Fruit fly (Drosophila melanogaster) whole organism, embryonic: ENCODE measurements around the gene CG6126.

Experiments used
- Ada2b ChIP-seq: fragments of 200-800 bp; sonication (Bioruptor generic); IDR thresholded peaks from 2 replicates; pipeline ENCODE4 v1.3.6; 2022; ENCODE audit warnings: missing biosample characterization, missing genetic modification characterization
- Adf1 ChIP-seq: fragments of 200-800 bp; sonication (Bioruptor generic); IDR thresholded peaks from 2 replicates; pipeline ENCODE4 v1.3.6; 2022; ENCODE audit warnings: missing biosample characterization, missing genetic modification characterization
- Blimp-1 ChIP-seq: fragments of 200-800 bp; sonication (Bioruptor generic); optimal IDR thresholded peaks from 3 replicates; lab custom pipeline; 2018; ENCODE audit warnings: missing biosample characterization, missing genetic modification characterization, mild to moderate bottlenecking, moderate library complexity, missing genetic modification reagents
- CG10654 ChIP-seq: fragments of 200-800 bp; sonication (Bioruptor generic); optimal IDR thresholded peaks from 2 replicates; lab custom pipeline; 2016; ENCODE audit warnings: missing biosample characterization, missing genetic modification characterization
- CG11093 ChIP-seq: fragments of 200-800 bp; sonication (Bioruptor generic); IDR thresholded peaks from 3 replicates; pipeline ENCODE4 v1.3.6; 2022; ENCODE audit warnings: missing biosample characterization, missing genetic modification characterization
- CG11504 ChIP-seq: fragments of 200-800 bp; sonication (Bioruptor generic); optimal IDR thresholded peaks from 3 replicates; lab custom pipeline; 2019; ENCODE audit warnings: missing biosample characterization, mild to moderate bottlenecking, missing genetic modification characterization, moderate library complexity
- CG13424 ChIP-seq: fragments of 200-800 bp; sonication (Bioruptor generic); optimal IDR thresholded peaks from 2 replicates; lab custom pipeline; 2019; ENCODE audit warnings: missing biosample characterization, mild to moderate bottlenecking, missing genetic modification characterization, moderate library complexity
- CG14860 ChIP-seq: fragments of 200-800 bp; sonication (Bioruptor generic); IDR thresholded peaks from 3 replicates; pipeline ENCODE4 v1.3.6; 2022; ENCODE audit warnings: missing biosample characterization, missing genetic modification characterization; ENCODE audit not compliant: partially characterized antibody
- CG15073 ChIP-seq: fragments of 200-800 bp; sonication (Bioruptor generic); optimal IDR thresholded peaks from 2 replicates; lab custom pipeline; 2016; ENCODE audit warnings: missing biosample characterization, missing genetic modification characterization
- CG1602 ChIP-seq: fragments of 200-800 bp; sonication (Bioruptor generic); optimal IDR thresholded peaks from 3 replicates; lab custom pipeline; 2016; ENCODE audit warnings: missing biosample characterization, missing genetic modification characterization
- CG1647 ChIP-seq: fragments of 200-800 bp; sonication (Bioruptor generic); optimal IDR thresholded peaks from 3 replicates; lab custom pipeline; 2016; ENCODE audit warnings: missing biosample characterization, missing genetic modification characterization
- CG17186 ChIP-seq: fragments of 200-800 bp; sonication (Bioruptor generic); optimal IDR thresholded peaks from 3 replicates; lab custom pipeline; 2017; ENCODE audit warnings: missing biosample characterization, missing genetic modification reagents, missing genetic modification characterization
- CG2120 ChIP-seq: fragments of 200-800 bp; sonication (Bioruptor generic); optimal IDR thresholded peaks from 3 replicates; lab custom pipeline; 2016; ENCODE audit warnings: missing biosample characterization, missing genetic modification characterization
- CG3065 ChIP-seq: fragments of 200-800 bp; sonication (Bioruptor generic); optimal IDR thresholded peaks from 2 replicates; lab custom pipeline; 2016; ENCODE audit warnings: missing biosample characterization, missing genetic modification characterization
- CG3838 ChIP-seq: fragments of 200-800 bp; sonication (Bioruptor generic); optimal IDR thresholded peaks from 3 replicates; lab custom pipeline; 2016; ENCODE audit warnings: missing biosample characterization, missing genetic modification characterization
- CG3995 ChIP-seq: fragments of 200-800 bp; sonication (Bioruptor generic); optimal IDR thresholded peaks from 3 replicates; lab custom pipeline; 2016; ENCODE audit warnings: missing biosample characterization, missing genetic modification characterization
- CG7839 ChIP-seq: fragments of 200-800 bp; sonication (Bioruptor generic); optimal IDR thresholded peaks from 3 replicates; lab custom pipeline; 2018; ENCODE audit warnings: missing biosample characterization, mild to moderate bottlenecking, missing genetic modification characterization, moderate library complexity
- CG7928 ChIP-seq: fragments of 200-800 bp; sonication (Bioruptor generic); optimal IDR thresholded peaks from 2 replicates; lab custom pipeline; 2017; ENCODE audit warnings: missing biosample characterization, mild to moderate bottlenecking, missing genetic modification characterization
- CG8281 ChIP-seq: fragments of 200-800 bp; sonication (Bioruptor generic); optimal IDR thresholded peaks from 2 replicates; lab custom pipeline; 2018; ENCODE audit warnings: missing biosample characterization, mild to moderate bottlenecking, missing genetic modification characterization, moderate library complexity
- CG9437 ChIP-seq: fragments of 200-800 bp; sonication (Bioruptor generic); optimal IDR thresholded peaks from 2 replicates; lab custom pipeline; 2018; ENCODE audit warnings: missing biosample characterization, mild to moderate bottlenecking, missing genetic modification characterization
- CG9609 ChIP-seq: fragments of 200-800 bp; sonication (Bioruptor generic); optimal IDR thresholded peaks from 3 replicates; lab custom pipeline; 2016; ENCODE audit warnings: missing biosample characterization, missing genetic modification characterization
- CG9932 ChIP-seq: fragments of 200-800 bp; sonication (Bioruptor generic); IDR thresholded peaks from 2 replicates; pipeline ENCODE4 v1.3.6; 2022; ENCODE audit warnings: missing biosample characterization, missing genetic modification characterization
- Dad ChIP-seq: fragments of 200-800 bp; sonication (Bioruptor generic); optimal IDR thresholded peaks from 3 replicates; lab custom pipeline; 2016; ENCODE audit warnings: missing biosample characterization, missing genetic modification characterization
- ERR ChIP-seq: fragments of 200-800 bp; sonication (Bioruptor generic); optimal IDR thresholded peaks from 2 replicates; lab custom pipeline; 2016; ENCODE audit warnings: missing biosample characterization, missing genetic modification characterization
- Eip74EF ChIP-seq, 2 experiments: fragments of 200-800 bp in 1 of 2; fragments of >200 bp in 1 of 2; sonication (Bioruptor generic) in 1 of 2; optimal IDR thresholded peaks; 2 replicates each; lab custom pipeline; 2017 to 2019; ENCODE audit warnings: missing biosample characterization in 2 of 2, missing genetic modification characterization in 2 of 2, mild to moderate bottlenecking in 1 of 2, moderate library complexity in 1 of 2
- GATAe ChIP-seq: fragments of 200-800 bp; sonication (Bioruptor generic); conservative IDR thresholded peaks from 2 replicates; pipeline ENCODE4 v1.3.6; 2022; ENCODE audit warnings: missing biosample characterization, missing genetic modification characterization
- Gug ChIP-seq: fragments of 200-800 bp; sonication (Bioruptor generic); IDR thresholded peaks from 4 replicates; pipeline ENCODE4 v1.3.6; 2022; ENCODE audit warnings: missing biosample characterization, missing genetic modification characterization
- HHEX ChIP-seq: fragments of 200-800 bp; sonication (Bioruptor generic); optimal IDR thresholded peaks from 3 replicates; lab custom pipeline; 2017; ENCODE audit warnings: missing biosample characterization, mild to moderate bottlenecking, missing genetic modification characterization, missing genetic modification reagents
- Nf-YB ChIP-seq: fragments of 200-800 bp; sonication (Bioruptor generic); optimal IDR thresholded peaks from 3 replicates; lab custom pipeline; 2019; ENCODE audit warnings: missing biosample characterization, mild to moderate bottlenecking, missing genetic modification characterization, moderate library complexity
- NfI ChIP-seq: fragments of 200-800 bp; sonication (Bioruptor generic); optimal IDR thresholded peaks from 3 replicates; lab custom pipeline; 2018; ENCODE audit warnings: missing biosample characterization, mild to moderate bottlenecking, missing genetic modification characterization, moderate library complexity
- Opbp ChIP-seq: fragments of 200-800 bp; sonication (Bioruptor generic); IDR thresholded peaks from 3 replicates; pipeline ENCODE4 v1.3.6; 2022; ENCODE audit warnings: missing biosample characterization, missing genetic modification characterization; ENCODE audit not compliant: partially characterized antibody
- Ptx1 ChIP-seq: fragments of 200-800 bp; sonication (Bioruptor generic); IDR thresholded peaks from 2 replicates; pipeline ENCODE4 v1.3.6; 2022; ENCODE audit warnings: missing biosample characterization, missing genetic modification characterization
- Sox100B ChIP-seq: fragments of 200-800 bp; sonication (Bioruptor generic); optimal IDR thresholded peaks from 3 replicates; lab custom pipeline; 2018; ENCODE audit warnings: missing biosample characterization, mild to moderate bottlenecking, missing genetic modification characterization
- ash1 ChIP-seq: fragments of 200-800 bp; sonication (Bioruptor generic); optimal IDR thresholded peaks from 2 replicates; lab custom pipeline; 2018; ENCODE audit warnings: missing biosample characterization, mild to moderate bottlenecking, missing genetic modification characterization
- cato ChIP-seq: fragments of 200-800 bp; sonication (Bioruptor generic); optimal IDR thresholded peaks from 2 replicates; lab custom pipeline; 2016; ENCODE audit warnings: missing biosample characterization, missing genetic modification characterization, borderline replicate concordance
- cwo ChIP-seq: fragments of 200-800 bp; sonication (Bioruptor generic); optimal IDR thresholded peaks from 3 replicates; lab custom pipeline; 2017; ENCODE audit warnings: missing biosample characterization, missing genetic modification characterization, mild to moderate bottlenecking, moderate library complexity, missing genetic modification reagents
- ewg ChIP-seq: fragments of 200-800 bp; sonication (Bioruptor generic); optimal IDR thresholded peaks from 3 replicates; lab custom pipeline; 2017; ENCODE audit warnings: mild to moderate bottlenecking, missing biosample characterization, missing genetic modification reagents, missing genetic modification characterization
- eyg ChIP-seq: fragments of 200-800 bp; sonication (Bioruptor generic); optimal IDR thresholded peaks from 3 replicates; lab custom pipeline; 2016; ENCODE audit warnings: missing biosample characterization, missing genetic modification characterization
- fd64A ChIP-seq: fragments of 200-800 bp; sonication (Bioruptor generic); optimal IDR thresholded peaks from 3 replicates; lab custom pipeline; 2018; ENCODE audit warnings: missing biosample characterization, mild to moderate bottlenecking, missing genetic modification characterization
- gsb ChIP-seq: fragments of 200-800 bp; sonication (Bioruptor generic); IDR thresholded peaks from 2 replicates; pipeline ENCODE4 v1.3.6; 2022; ENCODE audit warnings: missing biosample characterization, missing genetic modification characterization
- hb ChIP-seq: fragments of 200-800 bp; sonication (Bioruptor generic); IDR thresholded peaks from 3 replicates; pipeline ENCODE4 v1.3.6; 2022; ENCODE audit warnings: missing biosample characterization, missing genetic modification characterization; ENCODE audit not compliant: partially characterized antibody
- jing ChIP-seq: fragments of 200-800 bp; sonication (Bioruptor generic); optimal IDR thresholded peaks from 2 replicates; lab custom pipeline; 2018; ENCODE audit warnings: missing biosample characterization, mild to moderate bottlenecking, missing genetic modification characterization
- ken ChIP-seq: fragments of 200-800 bp; sonication (Bioruptor generic); IDR thresholded peaks from 3 replicates; pipeline ENCODE4 v1.3.6; 2022; ENCODE audit warnings: missing biosample characterization, missing genetic modification characterization
- klu ChIP-seq: fragments of 200-800 bp; sonication (Bioruptor generic); IDR thresholded peaks from 2 replicates; pipeline ENCODE4 v1.3.6; 2022; ENCODE audit warnings: missing biosample characterization, missing genetic modification characterization
- phol ChIP-seq: fragments of 200-800 bp; sonication (Bioruptor generic); optimal IDR thresholded peaks from 3 replicates; lab custom pipeline; 2018; ENCODE audit warnings: missing biosample characterization, mild to moderate bottlenecking, missing genetic modification characterization, moderate library complexity
- prd ChIP-seq, 3 experiments: fragments of >200 bp in 2 of 3; fragments of 200-800 bp in 1 of 3; sonication (Bioruptor generic) in 1 of 3; optimal IDR thresholded peaks in 2 of 3; IDR thresholded peaks in 1 of 3; 2 replicates in 2 of 3; 3 replicates in 1 of 3; pipeline versions ENCODE4 v1.3.6 to Lab custom; 2017 to 2022; ENCODE audit warnings: missing biosample characterization in 1 of 3, missing genetic modification characterization in 1 of 3
- ro ChIP-seq: fragments of 200-800 bp; sonication (Bioruptor generic); IDR thresholded peaks from 2 replicates; pipeline ENCODE4 v1.3.6; 2022; ENCODE audit warnings: missing biosample characterization, missing genetic modification characterization
- slbo ChIP-seq: fragments of 200-800 bp; sonication (Bioruptor generic); IDR thresholded peaks from 2 replicates; pipeline ENCODE4 v1.3.6; 2022; ENCODE audit warnings: missing biosample characterization, missing genetic modification characterization
- usp ChIP-seq: fragments of >200 bp; optimal IDR thresholded peaks from 2 replicates; lab custom pipeline; 2017; ENCODE audit warnings: missing biosample characterization, missing genetic modification characterization

CG6126 gene

dm6 chr3R:16222300-16222903 lies 19.5 kb upstream of the CG6126 start (continued):
- TF ChIP-seq CG10654 (GFP tag; lab: Kevin White, UChicago): peak; percentile 100
- TF ChIP-seq CG3065 (GFP tag; lab: Kevin White, UChicago): peak; percentile 99
- peak; percentile 99 for TF ChIP-seq eyg (GFP tag; lab: Kevin White, UChicago)
- TF ChIP-seq CG13424 (tag; lab: Kevin White, UChicago): peak; percentile 98
- TF ChIP-seq CG11504 (tag; lab: Kevin White, UChicago): peak; percentile 99
- peak; percentile 91 for TF ChIP-seq Sox100B (GFP tag; lab: Kevin White, UChicago)
- peak in 1 of 2 experiments; percentile 97 for TF ChIP-seq Eip74EF (GFP tag; optimal IDR thresholded peaks at IDR 0.05; lab: Kevin White, UChicago)
- peak; percentile 100 for TF ChIP-seq ro (GFP tag; lab: Robert Waterston, UW)
- TF ChIP-seq cwo (GFP tag; lab: Kevin White, UChicago): peak; percentile 98
- TF ChIP-seq ERR (GFP tag; lab: Kevin White, UChicago): peak; percentile 99
- peak; percentile 98 for TF ChIP-seq GATAe (GFP tag; lab: Robert Waterston, UW)
- TF ChIP-seq CG7928 (GFP tag; lab: Kevin White, UChicago): peak; percentile 82
- peak; percentile 99 for TF ChIP-seq NfI (GFP tag; lab: Kevin White, UChicago)
- TF ChIP-seq CG8281: peak; percentile 94
- TF ChIP-seq CG9609 (GFP tag; lab: Kevin White, UChicago): peak; percentile 99
- TF ChIP-seq Gug: peak; percentile 100
- peak; percentile 99 for TF ChIP-seq slbo (GFP tag; lab: Robert Waterston, UW)
- peak; percentile 98 for TF ChIP-seq ash1 (GFP tag; lab: Kevin White, UChicago)
- peak; percentile 100 for TF ChIP-seq ken
- TF ChIP-seq CG1647 (GFP tag; lab: Kevin White, UChicago): peak; percentile 100
- TF ChIP-seq prd (optimal IDR thresholded peaks at IDR 0.05; lab: Kevin White, UChicago): no peak
- peak; percentile 100 for TF ChIP-seq prd (GFP tag; IDR thresholded peaks at IDR 0.05; lab: Robert Waterston, UW)
- peak; percentile 99 for TF ChIP-seq gsb
- TF ChIP-seq CG11093: peak; percentile 100
- no peak; the same call in 2 of the 3 replicates for TF ChIP-seq Opbp (GFP tag; lab: Robert Waterston, UW)
- TF ChIP-seq Adf1 (GFP tag; lab: Robert Waterston, UW): peak; percentile 93
- peak; percentile 97 for TF ChIP-seq phol (tag; lab: Kevin White, UChicago)
- no peak for TF ChIP-seq hb (GFP tag; lab: Robert Waterston, UW)
- TF ChIP-seq CG7839 (tag; lab: Kevin White, UChicago): peak; percentile 100
- peak; percentile 100 for TF ChIP-seq Ada2b (GFP tag; lab: Robert Waterston, UW)
- TF ChIP-seq jing (GFP tag; lab: Kevin White, UChicago): peak; percentile 99
- TF ChIP-seq CG14860 (GFP tag; lab: Robert Waterston, UW): no peak
- TF ChIP-seq CG3995: peak; percentile 86
- TF ChIP-seq fd64A (GFP tag; lab: Kevin White, UChicago): peak; percentile 100
- TF ChIP-seq CG1602: peak; percentile 99
- peak; percentile 99 for TF ChIP-seq CG9932 (GFP tag; lab: Robert Waterston, UW)
- peak; percentile 98 for TF ChIP-seq CG3838
- peak; percentile 98 for TF ChIP-seq ewg (GFP tag; lab: Kevin White, UChicago)
- TF ChIP-seq CG9437 (GFP tag; lab: Kevin White, UChicago): peak; percentile 78
- TF ChIP-seq Dad (GFP tag; lab: Kevin White, UChicago): peak; percentile 100
- TF ChIP-seq CG17186 (GFP tag; lab: Kevin White, UChicago): peak; percentile 97
- TF ChIP-seq usp: no peak
- TF ChIP-seq Ptx1: peak; percentile 100
- TF ChIP-seq Nf-YB (GFP tag; lab: Kevin White, UChicago): peak; percentile 83
- TF ChIP-seq HHEX: peak; percentile 100
- peak; percentile 97 for TF ChIP-seq klu (GFP tag; lab: Robert Waterston, UW)
- TF ChIP-seq CG2120 (GFP tag; lab: Kevin White, UChicago): peak; percentile 99
- TF ChIP-seq CG15073 (GFP tag; lab: Kevin White, UChicago): peak; percentile 94
- peak; percentile 99 for TF ChIP-seq Blimp-1 (GFP tag; lab: Kevin White, UChicago)
- TF ChIP-seq cato (GFP tag; lab: Kevin White, UChicago): peak; percentile 98
